Fruit fly (Drosophila melanogaster) whole organism, prepupa: Measurements from ENCODE around the gene CG3104.
A peak's percentile ranks its signal among the peaks of the same experiment; 100 is the strongest.

ENCODE experiments used
- Blimp-1 ChIP-seq: fragments of 200-800 bp; sonication (Bioruptor generic); optimal IDR thresholded peaks from 3 replicates; lab custom pipeline; 2017; ENCODE audit warnings: missing biosample characterization, missing genetic modification characterization, mild to moderate bottlenecking, moderate library complexity, missing genetic modification reagents
- CG10631 ChIP-seq: fragments of 200-800 bp; sonication (Bioruptor generic); optimal IDR thresholded peaks from 2 replicates; lab custom pipeline; 2016; ENCODE audit warnings: missing biosample characterization, missing genetic modification characterization
- CG11762 ChIP-seq: fragments of 200-800 bp; sonication (Bioruptor generic); optimal IDR thresholded peaks from 3 replicates; lab custom pipeline; 2016; ENCODE audit warnings: missing biosample characterization, missing genetic modification characterization; ENCODE audit not compliant: insufficient read depth
- CG11902 ChIP-seq: fragments of 200-800 bp; sonication (Bioruptor generic); optimal IDR thresholded peaks from 3 replicates; lab custom pipeline; 2016; ENCODE audit warnings: missing biosample characterization, missing genetic modification characterization
- CG15336 ChIP-seq: fragments of 200-800 bp; sonication (Bioruptor generic); IDR thresholded peaks from 2 replicates; pipeline ENCODE4 v1.3.6; 2022; ENCODE audit warnings: missing biosample characterization, missing genetic modification characterization
- CG1621 ChIP-seq: fragments of 200-800 bp; sonication (Bioruptor generic); optimal IDR thresholded peaks from 3 replicates; lab custom pipeline; 2018; ENCODE audit warnings: missing biosample characterization, mild to moderate bottlenecking, missing genetic modification characterization
- CG16779 ChIP-seq: fragments of 200-800 bp; sonication (Bioruptor generic); optimal IDR thresholded peaks from 3 replicates; lab custom pipeline; 2017; ENCODE audit warnings: missing biosample characterization, mild to moderate bottlenecking, missing genetic modification characterization
- CG3032 ChIP-seq: fragments of 200-800 bp; optimal IDR thresholded peaks from 2 replicates; lab custom pipeline; 2019; ENCODE audit warnings: missing biosample characterization, mild to moderate bottlenecking, missing genetic modification characterization, moderate library complexity
- CG31627 ChIP-seq: fragments of 200-800 bp; sonication (Bioruptor generic); optimal IDR thresholded peaks from 3 replicates; lab custom pipeline; 2016; ENCODE audit warnings: missing biosample characterization, missing genetic modification characterization
- CG32006 ChIP-seq: fragments of 200-800 bp; sonication (Bioruptor generic); optimal IDR thresholded peaks from 3 replicates; lab custom pipeline; 2017; ENCODE audit warnings: missing biosample characterization, mild to moderate bottlenecking, missing genetic modification characterization
- CG34406 ChIP-seq: fragments of 200-800 bp; sonication (Bioruptor generic); optimal IDR thresholded peaks from 3 replicates; lab custom pipeline; 2016; ENCODE audit warnings: missing biosample characterization, missing genetic modification characterization
- CG3919 ChIP-seq: fragments of 200-800 bp; sonication (Bioruptor generic); optimal IDR thresholded peaks from 3 replicates; lab custom pipeline; 2016; ENCODE audit warnings: missing biosample characterization, missing genetic modification characterization
- CG4318 ChIP-seq: fragments of 200-800 bp; sonication (Bioruptor generic); optimal IDR thresholded peaks from 3 replicates; lab custom pipeline; 2017; ENCODE audit warnings: missing biosample characterization, mild to moderate bottlenecking, missing genetic modification characterization
- CG6163 ChIP-seq: fragments of 200-800 bp; sonication (Bioruptor generic); IDR thresholded peaks from 3 replicates; pipeline ENCODE4 v1.3.6; 2022; ENCODE audit warnings: missing biosample characterization, missing genetic modification characterization
- CG6276 ChIP-seq: fragments of 200-800 bp; sonication (Bioruptor generic); optimal IDR thresholded peaks from 2 replicates; lab custom pipeline; 2017; ENCODE audit warnings: missing biosample characterization, mild to moderate bottlenecking, missing genetic modification characterization
- CG6792 ChIP-seq: fragments of 200-800 bp; sonication (Bioruptor generic); optimal IDR thresholded peaks from 3 replicates; lab custom pipeline; 2016; ENCODE audit warnings: missing biosample characterization, missing genetic modification characterization
- CG7368 ChIP-seq: fragments of 200-800 bp; sonication (Bioruptor generic); optimal IDR thresholded peaks from 3 replicates; lab custom pipeline; 2016; ENCODE audit warnings: missing biosample characterization, missing genetic modification characterization
- CG8119 ChIP-seq: fragments of 200-800 bp; sonication (Bioruptor generic); IDR thresholded peaks from 3 replicates; pipeline ENCODE4 v1.3.6; 2022; ENCODE audit warnings: missing biosample characterization, missing genetic modification characterization
- CG8632 ChIP-seq: fragments of 200-800 bp; sonication (Bioruptor generic); optimal IDR thresholded peaks from 3 replicates; lab custom pipeline; 2016; ENCODE audit warnings: missing biosample characterization, missing genetic modification characterization
- Eip75B ChIP-seq: fragments of 200-800 bp; sonication (Bioruptor generic); optimal IDR thresholded peaks from 3 replicates; lab custom pipeline; 2016; ENCODE audit warnings: missing biosample characterization, missing genetic modification characterization
- Eip78C ChIP-seq: fragments of 200-800 bp; sonication (Bioruptor generic); peaks from one replicate; lab custom pipeline; 2016; ENCODE audit warnings: missing biosample characterization, missing genetic modification characterization
- Eip93F ChIP-seq: fragments of 200-800 bp; sonication (Bioruptor generic); optimal IDR thresholded peaks from 2 replicates; lab custom pipeline; 2016; ENCODE audit warnings: missing biosample characterization, mild to moderate bottlenecking, missing genetic modification characterization
- Ets21C ChIP-seq: fragments of 200-800 bp; sonication (Bioruptor generic); optimal IDR thresholded peaks from 3 replicates; lab custom pipeline; 2016; ENCODE audit warnings: missing biosample characterization, missing genetic modification characterization
- Hr39 ChIP-seq: fragments of 200-800 bp; sonication (Bioruptor generic); optimal IDR thresholded peaks from 2 replicates; lab custom pipeline; 2016; ENCODE audit warnings: missing biosample characterization, missing genetic modification characterization
- Hr4 ChIP-seq: fragments of 200-800 bp; sonication (Bioruptor generic); optimal IDR thresholded peaks from 3 replicates; lab custom pipeline; 2016; ENCODE audit warnings: missing biosample characterization, missing genetic modification characterization
- OdsH ChIP-seq: fragments of 200-800 bp; sonication (Bioruptor generic); optimal IDR thresholded peaks from 3 replicates; lab custom pipeline; 2016; ENCODE audit warnings: missing biosample characterization, missing genetic modification characterization
- Sox15 ChIP-seq: fragments of 200-800 bp; sonication (Bioruptor generic); optimal IDR thresholded peaks from 3 replicates; lab custom pipeline; 2016; ENCODE audit warnings: missing biosample characterization, missing genetic modification characterization
- achi ChIP-seq: fragments of 200-800 bp; sonication (Bioruptor generic); optimal IDR thresholded peaks from 3 replicates; lab custom pipeline; 2016; ENCODE audit warnings: missing biosample characterization, missing genetic modification characterization
- cyc ChIP-seq: fragments of 200-800 bp; sonication (Bioruptor generic); optimal IDR thresholded peaks from 3 replicates; lab custom pipeline; 2016; ENCODE audit warnings: missing biosample characterization, missing genetic modification characterization
- dac ChIP-seq: fragments of 200-800 bp; sonication (Bioruptor generic); optimal IDR thresholded peaks from 2 replicates; lab custom pipeline; 2017; ENCODE audit warnings: missing biosample characterization, mild to moderate bottlenecking, missing genetic modification characterization
- dsx ChIP-seq: fragments of 200-800 bp; optimal IDR thresholded peaks from 3 replicates; lab custom pipeline; 2019; ENCODE audit warnings: missing biosample characterization, mild to moderate bottlenecking, missing genetic modification characterization, moderate library complexity; ENCODE audit not compliant: poor library complexity, severe bottlenecking
- esn ChIP-seq: fragments of 200-800 bp; sonication (Bioruptor generic); optimal IDR thresholded peaks from 2 replicates; lab custom pipeline; 2016; ENCODE audit warnings: missing biosample characterization, mild to moderate bottlenecking, missing genetic modification characterization, moderate library complexity
- fkh ChIP-seq: fragments of 200-800 bp; sonication (Bioruptor generic); optimal IDR thresholded peaks from 3 replicates; lab custom pipeline; 2017; ENCODE audit warnings: missing biosample characterization, mild to moderate bottlenecking, missing genetic modification characterization, moderate library complexity
- lz ChIP-seq: fragments of 200-800 bp; sonication (Bioruptor generic); optimal IDR thresholded peaks from 3 replicates; lab custom pipeline; 2016; ENCODE audit warnings: missing biosample characterization, missing genetic modification characterization
- net ChIP-seq: fragments of 200-800 bp; sonication (Bioruptor generic); optimal IDR thresholded peaks from 3 replicates; lab custom pipeline; 2016; ENCODE audit warnings: missing biosample characterization, missing genetic modification characterization
- pdm3 ChIP-seq: fragments of 200-800 bp; sonication (Bioruptor generic); optimal IDR thresholded peaks from 3 replicates; lab custom pipeline; 2016; ENCODE audit warnings: missing biosample characterization, missing genetic modification characterization
- salr ChIP-seq, 2 experiments: fragments of 200-800 bp; sonication (Bioruptor generic); optimal IDR thresholded peaks; 3 replicates each; lab custom pipeline; 2016 to 2018; ENCODE audit warnings: missing biosample characterization in 2 of 2, missing genetic modification characterization in 2 of 2, mild to moderate bottlenecking in 1 of 2
- spab ChIP-seq: fragments of 200-800 bp; sonication (Bioruptor generic); optimal IDR thresholded peaks from 2 replicates; lab custom pipeline; 2017; ENCODE audit warnings: missing biosample characterization, mild to moderate bottlenecking, missing genetic modification characterization, missing genetic modification reagents
- ss ChIP-seq, 2 experiments: fragments of 200-800 bp; sonication (Bioruptor generic); optimal IDR thresholded peaks; 2 replicates in 1 of 2; 3 replicates in 1 of 2; lab custom pipeline; 2017 to 2018; ENCODE audit warnings: mild to moderate bottlenecking in 2 of 2, missing biosample characterization in 2 of 2, missing genetic modification characterization in 2 of 2, moderate library complexity in 1 of 2
- svp ChIP-seq: fragments of 200-800 bp; sonication (Bioruptor generic); peaks from one replicate; lab custom pipeline; 2016; ENCODE audit warnings: missing biosample characterization, missing genetic modification characterization
- topi ChIP-seq: fragments of 200-800 bp; sonication (Bioruptor generic); optimal IDR thresholded peaks from 3 replicates; lab custom pipeline; 2016; ENCODE audit warnings: missing biosample characterization, missing genetic modification characterization

The CG3104 gene

DNA sequence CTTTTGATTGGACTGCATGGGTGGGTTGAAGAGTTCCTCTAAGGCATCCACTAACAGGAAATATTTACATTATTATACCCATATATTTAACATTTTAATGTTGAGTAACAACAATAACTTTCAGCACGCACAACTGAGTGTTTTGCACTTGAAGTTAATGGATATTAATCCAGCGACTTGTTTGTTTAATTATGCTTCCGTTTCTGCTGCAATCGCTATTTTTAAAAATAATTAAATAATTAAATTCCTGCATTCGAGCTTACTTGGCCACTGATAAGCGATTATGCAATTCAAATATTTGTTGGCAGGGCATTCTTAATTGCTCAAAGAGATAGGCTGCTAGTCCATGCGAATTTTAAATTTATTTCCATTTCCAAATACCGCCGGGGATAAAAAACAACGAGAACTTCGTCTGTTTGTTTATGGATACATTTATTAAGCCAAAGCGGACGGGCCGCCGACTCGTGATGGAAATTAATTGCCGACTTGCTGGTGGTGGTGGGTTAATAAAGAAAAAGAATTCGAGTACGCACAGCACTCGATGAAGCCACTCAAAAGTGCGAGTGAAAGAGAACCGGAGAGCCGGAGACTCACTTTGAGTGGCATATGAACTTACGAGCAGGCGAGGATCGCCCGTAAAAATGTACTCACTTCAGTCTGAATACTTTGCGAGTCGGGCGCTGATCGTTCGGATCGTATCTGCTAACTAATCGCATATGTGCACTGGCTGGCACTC, 6.5 kb upstream of the CG3104 start (continued):
- TF ChIP-seq CG31627 (GFP tag; lab: Kevin White, UChicago) (no peak), Ets21C (GFP tag; lab: Kevin White, UChicago) (no peak)
- TF ChIP-seq, all 60 proteins: peak for 29

DNA sequence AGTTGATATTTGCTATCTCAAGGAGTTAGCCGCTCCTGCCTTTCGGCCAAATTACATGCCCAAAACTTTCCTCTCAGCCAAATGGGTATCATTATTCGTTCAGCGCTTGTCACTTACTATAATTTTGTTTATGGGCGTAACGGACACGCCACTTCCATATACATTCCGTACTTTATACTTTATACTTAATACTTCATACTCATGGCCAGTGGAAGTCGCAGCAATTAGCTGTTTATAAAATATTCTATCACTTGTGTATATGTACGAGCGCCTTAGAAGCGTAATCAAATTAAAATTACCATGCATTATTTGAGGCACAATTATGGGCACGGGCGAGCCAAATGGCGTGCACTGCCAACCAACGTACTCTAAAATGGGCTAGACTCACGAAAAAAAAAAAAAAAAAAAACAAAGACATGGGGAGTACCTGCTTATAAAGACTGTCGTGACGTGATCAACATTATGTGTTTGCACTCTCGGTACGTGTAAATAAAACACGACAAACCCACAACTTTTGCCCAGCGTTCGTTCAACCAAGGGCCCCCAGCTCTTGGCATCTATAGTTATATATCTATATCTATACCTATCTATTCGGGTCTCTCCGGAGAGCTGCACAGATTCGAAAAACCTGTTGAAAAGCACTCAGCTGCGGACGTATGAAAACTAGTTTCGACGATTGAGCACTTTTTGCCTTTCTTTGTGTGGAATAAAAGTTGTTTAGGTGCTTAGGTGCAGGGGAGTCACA, 5.7 kb upstream of the CG3104 start:
- TF ChIP-seq achi (GFP tag; lab: Kevin White, UChicago) (no peak), CG8119 (GFP tag; lab: Robert Waterston, UW) (no peak), CG3032 (tag; lab: Kevin White, UChicago) (no peak), fkh (GFP tag; lab: Kevin White, UChicago) (peak; percentile 89), topi (GFP tag; lab: Kevin White, UChicago) (no peak), ss (GFP tag; optimal IDR thresholded peaks at IDR 0.05; lab: Kevin White, UChicago) (peak in 1 of 2 experiments; percentile 78), CG1621 (tag; lab: Kevin White, UChicago) (peak; percentile 4)

DNA sequence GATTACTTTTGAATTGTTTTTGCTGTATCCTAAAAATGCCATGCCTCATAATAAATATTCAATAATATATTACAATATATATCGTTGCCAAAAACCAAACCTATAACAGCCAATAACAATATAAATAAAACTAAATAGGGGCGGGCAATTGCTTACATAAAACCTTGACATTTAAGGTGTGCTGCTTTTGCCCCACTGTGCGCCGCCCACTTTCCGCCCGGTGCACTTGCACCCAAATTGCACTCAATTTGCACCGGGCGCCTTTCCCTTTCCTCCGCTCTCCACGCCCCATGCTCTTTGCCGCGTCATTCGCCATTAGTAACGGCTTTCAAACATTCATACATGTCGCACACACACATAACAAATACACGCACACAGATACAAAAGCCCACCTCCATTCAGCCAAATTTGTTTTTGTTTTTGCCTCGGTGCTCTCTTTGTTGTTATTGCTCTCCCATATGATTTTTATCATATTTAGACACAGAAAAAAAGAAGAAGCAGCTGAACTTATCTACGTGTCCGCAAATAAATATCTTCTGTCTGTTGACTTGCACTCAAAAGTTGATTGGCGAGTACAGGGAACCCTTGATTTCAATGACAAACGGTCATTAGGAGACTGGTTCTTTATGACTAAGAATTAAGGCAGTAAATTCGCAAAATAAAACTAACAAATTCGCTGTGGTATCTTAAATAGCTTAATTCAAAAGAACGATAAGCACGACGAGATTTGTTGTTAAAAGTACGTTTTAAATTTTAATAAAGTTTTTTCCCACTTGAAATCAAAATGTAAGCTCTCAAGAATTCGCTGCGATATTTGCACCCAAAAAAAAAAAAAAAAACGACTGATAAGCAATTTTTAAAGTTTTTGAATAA, 2.5 kb upstream of the CG3104 start:
- TF ChIP-seq CG7368 (no peak), CG15336 (peak; percentile 89), CG6792 (peak; percentile 52), Hr39 (peak; percentile 20), pdm3 (GFP tag; lab: Kevin White, UChicago) (peak; percentile 47), CG6276 (GFP tag; lab: Kevin White, UChicago) (peak; percentile 87), dsx (no peak), dac (peak; percentile 66), cyc (GFP tag; lab: Kevin White, UChicago) (no peak), Blimp-1 (GFP tag; lab: Kevin White, UChicago) (peak; percentile 61), CG11902 (GFP tag; lab: Kevin White, UChicago) (no peak), CG3919 (GFP tag; lab: Kevin White, UChicago) (peak; percentile 77), CG16779 (tag; lab: Kevin White, UChicago) (no peak), CG11762 (GFP tag; lab: Kevin White, UChicago) (peak; percentile 36), achi (GFP tag; lab: Kevin White, UChicago) (peak; percentile 66), CG10631 (GFP tag; lab: Kevin White, UChicago) (peak; percentile 42), Sox15 (GFP tag; lab: Kevin White, UChicago) (no peak), CG6163 (GFP tag; lab: Robert Waterston, UW) (peak; percentile 75), OdsH (peak; percentile 54), lz (GFP tag; lab: Kevin White, UChicago) (peak; percentile 17), Ets21C (GFP tag; lab: Kevin White, UChicago) (no peak), Hr4 (GFP tag; lab: Kevin White, UChicago) (peak; percentile 74), net (GFP tag; lab: Kevin White, UChicago) (peak; percentile 78), CG34406 (GFP tag; lab: Kevin White, UChicago) (peak; percentile 56), salr (GFP tag; optimal IDR thresholded peaks at IDR 0.05; lab: Kevin White, UChicago) (peak in 1 of 2 experiments; percentile 43), topi (GFP tag; lab: Kevin White, UChicago) (peak; percentile 33), Eip78C (GFP tag; lab: Kevin White, UChicago) (peak; percentile 84), CG4318 (GFP tag; lab: Kevin White, UChicago) (peak; percentile 67), esn (peak; percentile 44), CG8119 (GFP tag; lab: Robert Waterston, UW) (peak; percentile 88), CG3032 (tag; lab: Kevin White, UChicago) (no peak), Eip75B (peak; percentile 14), spab (GFP tag; lab: Kevin White, UChicago) (peak; percentile 50), CG32006 (GFP tag; lab: Kevin White, UChicago) (peak; percentile 84), ss (GFP tag; optimal IDR thresholded peaks at IDR 0.05; lab: Kevin White, UChicago) (peak; percentile 23 to 47), Eip93F (GFP tag; lab: Kevin White, UChicago) (no peak), svp (peak; percentile 78), CG8632 (GFP tag; lab: Kevin White, UChicago) (peak; percentile 55)
